Worm (Caenorhabditis elegans) whole organism, late embryonic: ENCODE results near the gene oac-5.

Experiments used
- ama-1 ChIP-seq: fragments of 150-350 bp; optimal IDR thresholded peaks from 2 replicates; lab custom pipeline; 2014
- ceh-18 ChIP-seq: sonication (generic microtip); optimal IDR thresholded peaks from 2 replicates; lab custom pipeline; 2016; ENCODE audit warnings: missing genetic modification characterization, missing compliant biosample characterization
- che-1 ChIP-seq: sonication (generic microtip); optimal IDR thresholded peaks from 2 replicates; lab custom pipeline; 2016; ENCODE audit warnings: mild to moderate bottlenecking, missing genetic modification characterization, missing compliant biosample characterization
- hlh-8 ChIP-seq: sonication (generic microtip); optimal IDR thresholded peaks from 2 replicates; lab custom pipeline; 2016; ENCODE audit warnings: missing genotype, missing genetic modification characterization, missing compliant biosample characterization
- lim-6 ChIP-seq: sonication (generic microtip); optimal IDR thresholded peaks from 2 replicates; lab custom pipeline; 2016; ENCODE audit warnings: missing genetic modification characterization, missing compliant biosample characterization
- lin-11 ChIP-seq: fragments of 200-800 bp; sonication (Bioruptor generic); optimal IDR thresholded peaks from 2 replicates; lab custom pipeline; 2018; ENCODE audit warnings: mild to moderate bottlenecking, missing genetic modification characterization, missing compliant biosample characterization
- madf-2 ChIP-seq: sonication (generic microtip); optimal IDR thresholded peaks from 2 replicates; lab custom pipeline; 2017; ENCODE audit warnings: missing genetic modification characterization, missing compliant biosample characterization
- pha-4 ChIP-seq: fragments of 150-350 bp; optimal IDR thresholded peaks from 2 replicates; lab custom pipeline; 2018; ENCODE audit warnings: missing biosample characterization, missing genetic modification reagents, missing genetic modification characterization
- ref-2 ChIP-seq: sonication (generic microtip); optimal IDR thresholded peaks from 2 replicates; lab custom pipeline; 2016; ENCODE audit warnings: missing genetic modification characterization, missing compliant biosample characterization
- rnt-1 ChIP-seq: sonication (generic microtip); optimal IDR thresholded peaks from 2 replicates; lab custom pipeline; 2016; ENCODE audit warnings: missing genetic modification characterization, missing compliant biosample characterization
- sox-2 ChIP-seq: fragments of 200-800 bp; sonication (Bioruptor generic); IDR thresholded peaks from 2 replicates; pipeline ENCODE4 v1.3.6; 2022; ENCODE audit warnings: missing genetic modification reagents, missing genetic modification characterization, missing compliant biosample characterization

DNA sequence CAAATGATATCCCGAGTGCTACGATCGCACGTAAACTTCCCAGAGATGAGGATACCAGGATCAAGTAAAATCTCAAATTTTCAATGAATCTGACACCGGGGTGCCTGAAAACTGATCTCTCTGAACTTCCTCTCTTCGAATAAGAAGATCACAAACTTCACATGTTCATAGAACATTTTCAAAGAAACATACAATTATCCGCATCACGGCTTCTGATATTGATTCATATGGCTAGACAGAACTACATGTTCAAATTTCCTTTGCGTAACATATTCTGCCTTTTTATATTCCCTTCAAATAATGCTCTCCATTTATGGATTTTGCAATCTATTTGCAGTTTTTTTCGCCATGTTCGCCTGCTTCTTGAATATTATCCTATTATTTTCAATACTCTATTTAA, 4.6 kb downstream of the oac-5 start, which contains the start of gene srbc-83:
- no peak for TF ChIP-seq rnt-1 (tag; lab: Kevin White, UChicago)
- no peak for TF ChIP-seq ama-1 (lab: Kevin White, UChicago)
- TF ChIP-seq ceh-18 (tag; lab: Kevin White, UChicago) = no peak
- no peak for TF ChIP-seq pha-4 (tag; lab: Kevin White, UChicago)
- no peak for TF ChIP-seq lin-11 (tag; lab: Kevin White, UChicago)
- no peak for TF ChIP-seq che-1 (tag; lab: Kevin White, UChicago)
- TF ChIP-seq madf-2 = no peak
- TF ChIP-seq lim-6 (tag; lab: Kevin White, UChicago) = no peak
- TF ChIP-seq sox-2 (GFP tag; lab: Robert Waterston, UW) = no peak
- no peak for TF ChIP-seq ref-2 (tag; lab: Kevin White, UChicago)
- no peak for TF ChIP-seq hlh-8
